Worm (Caenorhabditis elegans) whole organism, L1 larva: ENCODE measurements around the gene cpz-2.

Experiments
- C16A3.4 ChIP-seq: fragments of 150-350 bp; optimal IDR thresholded peaks from 2 replicates; lab custom pipeline; 2014; ENCODE audit warnings: missing biosample characterization, missing genetic modification characterization
- aly-2 ChIP-seq: fragments of 150-350 bp; optimal IDR thresholded peaks from 2 replicates; lab custom pipeline; 2014; ENCODE audit warnings: missing biosample characterization, missing genetic modification characterization
- blmp-1 ChIP-seq: fragments of 150-350 bp; optimal IDR thresholded peaks from 2 replicates; lab custom pipeline; 2014; ENCODE audit warnings: missing biosample characterization, missing genetic modification characterization
- dpl-1 ChIP-seq, 3 experiments: fragments of 150-350 bp in 2 of 3; sonication (generic microtip) in 1 of 3; optimal IDR thresholded peaks; 2 replicates each; lab custom pipeline; 2014 to 2017; ENCODE audit warnings: missing biosample characterization in 3 of 3, missing genetic modification characterization in 3 of 3, missing genetic modification reagents in 3 of 3
- fkh-4 ChIP-seq: sonication (generic microtip); optimal IDR thresholded peaks from 2 replicates; lab custom pipeline; 2016; ENCODE audit warnings: missing compliant biosample characterization, missing genetic modification characterization, borderline replicate concordance
- irx-1 ChIP-seq: sonication (generic microtip); optimal IDR thresholded peaks from 2 replicates; lab custom pipeline; 2016; ENCODE audit warnings: missing genetic modification characterization, missing compliant biosample characterization
- isw-1 ChIP-seq: fragments of 200-800 bp; sonication (Bioruptor generic); IDR thresholded peaks from 2 replicates; pipeline ENCODE4 v1.3.6; 2022; ENCODE audit warnings: missing genetic modification characterization, missing compliant biosample characterization
- lin-15B ChIP-seq: fragments of 150-350 bp; sonication (generic microtip); optimal IDR thresholded peaks from 3 replicates; lab custom pipeline; 2014; ENCODE audit warnings: missing biosample characterization, missing genetic modification characterization
- lin-39 ChIP-seq: fragments of 150-350 bp; optimal IDR thresholded peaks from 2 replicates; lab custom pipeline; 2014; ENCODE audit warnings: missing biosample characterization, missing genetic modification reagents, missing genetic modification characterization
- mep-1 ChIP-seq: fragments of 150-350 bp; optimal IDR thresholded peaks from 2 replicates; lab custom pipeline; 2014; ENCODE audit warnings: missing biosample characterization, missing genetic modification characterization
- sup-37 ChIP-seq: fragments of 200-800 bp; sonication (Bioruptor generic); optimal IDR thresholded peaks from 2 replicates; lab custom pipeline; 2018; ENCODE audit warnings: mild to moderate bottlenecking, missing genetic modification characterization, missing compliant biosample characterization
- ztf-11 ChIP-seq, 2 experiments: sonication (generic microtip); optimal IDR thresholded peaks; 2 replicates each; lab custom pipeline; 2016 to 2017; ENCODE audit warnings: missing genetic modification characterization in 2 of 2, missing biosample characterization in 1 of 2, missing compliant biosample characterization in 1 of 2

The cpz-2 gene

DNA sequence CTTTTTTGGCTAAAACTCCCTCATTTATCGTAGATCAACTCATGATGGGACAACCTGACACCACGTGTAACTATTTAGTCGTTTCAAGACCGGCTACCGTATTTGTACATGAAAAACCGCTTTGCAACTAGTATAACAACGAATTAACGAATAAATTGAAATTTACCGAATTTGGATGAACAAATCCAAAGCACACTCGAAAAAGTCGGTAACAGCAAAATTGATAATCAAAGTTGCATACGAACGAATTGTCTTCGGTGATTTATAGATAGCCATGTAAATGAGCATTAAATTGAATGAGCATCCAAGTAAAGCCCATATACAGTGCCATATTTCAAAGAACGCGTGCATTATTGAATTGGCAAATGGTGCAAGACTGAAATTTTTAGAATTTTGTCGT is 51.4 kb downstream of the cpz-2 start, which contains the start of gene srd-17:
Gene srd-17, minus strand, starts transcription at position 351 of the 400 bp plus-strand sequence.
- no peak for TF ChIP-seq blmp-1 (tag; lab: Kevin White, UChicago)
- TF ChIP-seq irx-1, result no peak
- TF ChIP-seq ztf-11 (tag; optimal IDR thresholded peaks at IDR 0.05; lab: Kevin White, UChicago), result no peak
- TF ChIP-seq aly-2 (tag; lab: Kevin White, UChicago), result no peak
- TF ChIP-seq C16A3.4 (tag; lab: Kevin White, UChicago), result no peak
- TF ChIP-seq lin-39 (tag; lab: Kevin White, UChicago), result no peak
- TF ChIP-seq isw-1 (GFP tag; lab: Robert Waterston, UW), result no peak
- no peak for TF ChIP-seq mep-1 (tag; lab: Kevin White, UChicago)
- no peak for TF ChIP-seq lin-15B (tag; lab: Kevin White, UChicago)
- no peak for TF ChIP-seq fkh-4 (tag; lab: Kevin White, UChicago)
- no peak for TF ChIP-seq sup-37
- no peak for TF ChIP-seq dpl-1 (GFP tag; optimal IDR thresholded peaks at IDR 0.05; lab: Kevin White, UChicago)
